Worm (Caenorhabditis elegans) whole organism, early embryonic: ENCODE results near the gene kcnl-4.

ENCODE experiments used
- B0310.2 ChIP-seq: sonication (generic microtip); optimal IDR thresholded peaks from 2 replicates; lab custom pipeline; 2016; ENCODE audit warnings: mild to moderate bottlenecking, missing genetic modification characterization, missing compliant biosample characterization
- F13C5.2 ChIP-seq: sonication (generic microtip); optimal IDR thresholded peaks from 2 replicates; lab custom pipeline; 2017; ENCODE audit warnings: mild to moderate bottlenecking, missing genetic modification characterization, inconsistent platforms, missing compliant biosample characterization
- aly-1 ChIP-seq: sonication (generic microtip); optimal IDR thresholded peaks from 2 replicates; lab custom pipeline; 2016; ENCODE audit warnings: missing genetic modification characterization, missing compliant biosample characterization
- ama-1 ChIP-seq: fragments of 150-350 bp; optimal IDR thresholded peaks from 2 replicates; lab custom pipeline; 2014
- ceh-13 ChIP-seq: fragments of 200-800 bp; sonication (Bioruptor generic); optimal IDR thresholded peaks from 2 replicates; lab custom pipeline; 2018; ENCODE audit warnings: mild to moderate bottlenecking, missing genetic modification characterization, missing compliant biosample characterization
- ceh-36 ChIP-seq: sonication (generic microtip); optimal IDR thresholded peaks from 2 replicates; lab custom pipeline; 2016; ENCODE audit warnings: missing genetic modification characterization, inconsistent platforms, missing compliant biosample characterization
- ets-7 ChIP-seq: sonication (generic microtip); optimal IDR thresholded peaks from 2 replicates; lab custom pipeline; 2016; ENCODE audit warnings: missing genotype, missing genetic modification characterization, missing compliant biosample characterization
- flt-1 ChIP-seq: fragments of 200-800 bp; sonication (Bioruptor generic); IDR thresholded peaks from 2 replicates; pipeline ENCODE4 v1.3.6; 2022; ENCODE audit warnings: missing genetic modification characterization, missing compliant biosample characterization
- hmbx-1 ChIP-seq: sonication (generic microtip); optimal IDR thresholded peaks from 2 replicates; lab custom pipeline; 2016; ENCODE audit warnings: mild to moderate bottlenecking, missing genetic modification characterization, missing compliant biosample characterization
- hmg-4 ChIP-seq: fragments of 200-800 bp; sonication (Bioruptor generic); optimal IDR thresholded peaks from 2 replicates; lab custom pipeline; 2018; ENCODE audit warnings: mild to moderate bottlenecking, missing genetic modification characterization, missing compliant biosample characterization
- hnd-1 ChIP-seq: sonication (generic microtip); optimal IDR thresholded peaks from 2 replicates; lab custom pipeline; 2016; ENCODE audit warnings: missing genetic modification characterization, missing compliant biosample characterization
- pes-1 ChIP-seq: fragments of 200-800 bp; sonication (Bioruptor generic); IDR thresholded peaks from 2 replicates; pipeline ENCODE4 v1.3.6; 2022; ENCODE audit warnings: missing genetic modification reagents, missing genetic modification characterization, missing compliant biosample characterization
- scrt-1 ChIP-seq: fragments of 200-800 bp; sonication (Bioruptor generic); IDR thresholded peaks from 2 replicates; pipeline ENCODE4 v1.3.6; 2022; ENCODE audit warnings: missing genetic modification characterization, missing compliant biosample characterization
- sea-1 ChIP-seq: fragments of 200-800 bp; sonication (Bioruptor generic); conservative IDR thresholded peaks from 2 replicates; pipeline ENCODE4 v1.3.6; 2022; ENCODE audit warnings: missing genetic modification characterization, missing compliant biosample characterization
- tbx-11 ChIP-seq: fragments of 200-800 bp; sonication (Bioruptor generic); IDR thresholded peaks from 2 replicates; pipeline ENCODE4 v1.3.6; 2022; ENCODE audit warnings: missing genetic modification characterization, missing compliant biosample characterization
- tbx-37 ChIP-seq: fragments of 200-800 bp; sonication (Bioruptor generic); conservative IDR thresholded peaks from 2 replicates; pipeline ENCODE4 v1.3.6; 2022; ENCODE audit warnings: missing genetic modification reagents, missing genetic modification characterization, missing compliant biosample characterization
- tra-4 ChIP-seq: sonication (generic microtip); optimal IDR thresholded peaks from 2 replicates; lab custom pipeline; 2017; ENCODE audit warnings: missing genetic modification characterization, missing compliant biosample characterization

Gene kcnl-4

ce11 chrV:14530813-14531212 is at the start of gene kcnl-4:
TSS of gene kcnl-4 (plus strand) at chrV:14531113.
- TF ChIP-seq tbx-11 (GFP tag; lab: Robert Waterston, UW) (no peak), pes-1 (GFP tag; lab: Robert Waterston, UW) (no peak), scrt-1 (no peak), hmg-4 (GFP tag; lab: Kevin White, UChicago) (no peak), ama-1 (lab: Kevin White, UChicago) (no peak), hnd-1 (tag; lab: Kevin White, UChicago) (no peak), hmbx-1 (tag; lab: Kevin White, UChicago) (no peak), tra-4 (tag; lab: Kevin White, UChicago) (no peak), sea-1 (GFP tag; lab: Robert Waterston, UW) (no peak), ceh-36 (tag; lab: Kevin White, UChicago) (no peak), ets-7 (tag; lab: Kevin White, UChicago) (no peak), flt-1 (GFP tag; lab: Robert Waterston, UW) (no peak), aly-1 (no peak)

- no peak for TF ChIP-seq flt-1 (GFP tag; lab: Robert Waterston, UW)
- TF ChIP-seq ets-7 (tag; lab: Kevin White, UChicago) = no peak
- TF ChIP-seq B0310.2 (tag; lab: Kevin White, UChicago) = no peak
- no peak for TF ChIP-seq hnd-1 (tag; lab: Kevin White, UChicago)
- TF ChIP-seq tra-4 (tag; lab: Kevin White, UChicago) = no peak
- TF ChIP-seq ama-1 (lab: Kevin White, UChicago) = no peak
- no peak for TF ChIP-seq hmbx-1 (tag; lab: Kevin White, UChicago)
- TF ChIP-seq F13C5.2 (tag; lab: Kevin White, UChicago) = no peak
These were observed 49.5 kb upstream of the kcnl-4 start, which contains the start of gene R02D5.7 for ce11 chrV:14481401-14481800. TSS of gene R02D5.7 (minus strand) at chrV:14481501.

- TF ChIP-seq flt-1 (GFP tag; lab: Robert Waterston, UW) = no peak
- no peak for TF ChIP-seq tbx-11 (GFP tag; lab: Robert Waterston, UW)
- TF ChIP-seq F13C5.2 (tag; lab: Kevin White, UChicago) = no peak
- no peak for TF ChIP-seq hmbx-1 (tag; lab: Kevin White, UChicago)
- no peak for TF ChIP-seq ama-1 (lab: Kevin White, UChicago)
- TF ChIP-seq hnd-1 (tag; lab: Kevin White, UChicago) = no peak
- no peak for TF ChIP-seq ceh-13
- no peak for TF ChIP-seq ceh-36 (tag; lab: Kevin White, UChicago)
- no peak for TF ChIP-seq scrt-1
- no peak for TF ChIP-seq sea-1 (GFP tag; lab: Robert Waterston, UW)
- no peak for TF ChIP-seq ets-7 (tag; lab: Kevin White, UChicago)
- TF ChIP-seq hmg-4 (GFP tag; lab: Kevin White, UChicago) = no peak
- TF ChIP-seq tra-4 (tag; lab: Kevin White, UChicago) = no peak
- TF ChIP-seq aly-1 = no peak
- TF ChIP-seq tbx-37 (GFP tag; lab: Robert Waterston, UW) = no peak
- no peak for TF ChIP-seq pes-1 (GFP tag; lab: Robert Waterston, UW)
- no peak for TF ChIP-seq B0310.2 (tag; lab: Kevin White, UChicago)
These were observed 48.9 kb upstream of the kcnl-4 start, which contains the start of gene R02D5.10 for ce11 chrV:14481987-14482386. TSS of gene R02D5.10 (plus strand) at chrV:14482287.

ce11 chrV:14482728-14483210 is 48.1 kb upstream of the kcnl-4 start, which contains the start of gene R02D5.3:
TSS of gene R02D5.3 (plus strand) at chrV:14483160.
- TF ChIP-seq ets-7 (tag; lab: Kevin White, UChicago) (no peak), hmbx-1 (tag; lab: Kevin White, UChicago) (no peak), aly-1 (no peak), hnd-1 (tag; lab: Kevin White, UChicago) (no peak), ceh-36 (tag; lab: Kevin White, UChicago) (no peak), scrt-1 (no peak), tra-4 (tag; lab: Kevin White, UChicago) (no peak), B0310.2 (tag; lab: Kevin White, UChicago) (no peak), ama-1 (lab: Kevin White, UChicago) (no peak), flt-1 (GFP tag; lab: Robert Waterston, UW) (no peak), sea-1 (GFP tag; lab: Robert Waterston, UW) (no peak), tbx-37 (GFP tag; lab: Robert Waterston, UW) (no peak), ceh-13 (no peak), pes-1 (GFP tag; lab: Robert Waterston, UW) (no peak)

- no peak for TF ChIP-seq aly-1
- no peak for TF ChIP-seq hmbx-1 (tag; lab: Kevin White, UChicago)
- TF ChIP-seq B0310.2 (tag; lab: Kevin White, UChicago) = no peak
- TF ChIP-seq ceh-13 = no peak
- TF ChIP-seq tra-4 (tag; lab: Kevin White, UChicago) = no peak
- no peak for TF ChIP-seq hmg-4 (GFP tag; lab: Kevin White, UChicago)
- no peak for TF ChIP-seq flt-1 (GFP tag; lab: Robert Waterston, UW)
- TF ChIP-seq ets-7 (tag; lab: Kevin White, UChicago) = no peak
- no peak for TF ChIP-seq scrt-1
- no peak for TF ChIP-seq tbx-37 (GFP tag; lab: Robert Waterston, UW)
- TF ChIP-seq ama-1 (lab: Kevin White, UChicago) = no peak
- no peak for TF ChIP-seq ceh-36 (tag; lab: Kevin White, UChicago)
- no peak for TF ChIP-seq hnd-1 (tag; lab: Kevin White, UChicago)
- TF ChIP-seq sea-1 (GFP tag; lab: Robert Waterston, UW) = no peak
- TF ChIP-seq tbx-11 (GFP tag; lab: Robert Waterston, UW) = no peak
- no peak for TF ChIP-seq pes-1 (GFP tag; lab: Robert Waterston, UW)
- no peak for TF ChIP-seq F13C5.2 (tag; lab: Kevin White, UChicago)
These were observed 46.3 kb upstream of the kcnl-4 start, which contains the start of gene R02D5.4 for ce11 chrV:14484582-14484981. TSS of gene R02D5.4 (minus strand) at chrV:14484682.

- TF ChIP-seq F13C5.2 (tag; lab: Kevin White, UChicago) (peak; percentile 25), tbx-37 (GFP tag; lab: Robert Waterston, UW) (no peak)
These were observed 39.8 kb upstream of the kcnl-4 start for ce11 chrV:14491097-14491496.

ce11 chrV:14493665-14494064 is 37.2 kb upstream of the kcnl-4 start:
- TF ChIP-seq ceh-13 (no peak), ets-7 (tag; lab: Kevin White, UChicago) (no peak), B0310.2 (tag; lab: Kevin White, UChicago) (no peak), flt-1 (GFP tag; lab: Robert Waterston, UW) (no peak), tbx-37 (GFP tag; lab: Robert Waterston, UW) (no peak), tra-4 (tag; lab: Kevin White, UChicago) (no peak), hnd-1 (tag; lab: Kevin White, UChicago) (no peak), sea-1 (GFP tag; lab: Robert Waterston, UW) (no peak), aly-1 (no peak), hmg-4 (GFP tag; lab: Kevin White, UChicago) (no peak), tbx-11 (GFP tag; lab: Robert Waterston, UW) (no peak), ama-1 (lab: Kevin White, UChicago) (no peak), F13C5.2 (tag; lab: Kevin White, UChicago) (no peak), pes-1 (GFP tag; lab: Robert Waterston, UW) (no peak), hmbx-1 (tag; lab: Kevin White, UChicago) (no peak), scrt-1 (no peak), ceh-36 (tag; lab: Kevin White, UChicago) (no peak)
